Fruit fly (Drosophila melanogaster) whole organism: Measurements from ENCODE around the gene CG42633.

Experiments used
- Dll ChIP-seq: fragments of >200 bp; optimal IDR thresholded peaks from 2 replicates; lab custom pipeline; 2017
- psq ChIP-seq: fragments of >200 bp; optimal IDR thresholded peaks from 2 replicates; lab custom pipeline; 2017

DNA sequence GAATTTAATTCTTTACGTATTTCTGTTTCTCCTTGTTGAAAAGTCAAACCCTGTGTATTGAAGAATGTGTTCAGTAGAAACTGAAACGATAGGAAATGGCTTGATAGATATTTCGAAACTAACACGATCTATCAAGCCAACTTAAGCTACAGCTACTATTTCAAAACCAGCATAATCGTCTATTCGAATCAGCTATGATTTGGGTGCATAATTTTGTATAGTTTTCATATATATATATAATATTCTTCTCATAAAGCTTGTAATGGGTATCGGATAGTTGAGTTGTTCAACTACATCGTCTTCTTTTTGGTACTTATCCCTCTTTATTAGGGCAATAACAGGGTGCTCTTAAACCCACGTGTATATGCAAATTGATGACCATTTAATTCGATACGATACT is 46.2 kb downstream of the CG42633 start, which contains the start of gene tomboy20:
- TF ChIP-seq Dll (lab: Kevin White, UChicago) (no peak), psq (lab: Kevin White, UChicago) (no peak)
